Worm (Caenorhabditis elegans): ENCODE results near the gene Y66D12A.30.

Gene Y66D12A.30

ce11 chrIII:11614874-11615273, 5.2 kb downstream of the Y66D12A.30 start (continued):
- no peak for TF ChIP-seq unc-30 (tag; optimal IDR thresholded peaks at IDR 0.05)

DNA sequence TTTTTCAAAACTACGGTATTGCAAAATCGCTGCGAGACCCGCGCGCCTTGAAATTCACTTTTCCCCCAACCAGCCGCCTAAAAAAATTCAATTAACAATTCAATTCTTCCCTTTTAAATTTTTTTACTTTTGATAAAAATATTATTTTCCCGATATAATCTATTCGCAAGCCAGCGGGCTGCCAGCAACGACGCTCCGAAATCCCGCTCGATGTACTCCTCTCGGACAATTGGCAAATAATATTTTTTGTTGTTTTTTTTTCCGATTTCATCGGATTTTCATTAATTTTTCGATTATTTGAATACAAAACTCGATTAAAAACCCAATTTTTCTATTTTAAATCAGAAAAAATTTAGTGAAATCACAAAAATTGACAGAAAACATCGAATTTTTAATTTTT, 6.1 kb downstream of the Y66D12A.30 start:
- TF ChIP-seq ceh-63 (GFP tag; optimal IDR thresholded peaks at IDR 0.05) (no peak), rnt-1 (tag; optimal IDR thresholded peaks at IDR 0.05) (no peak)

DNA sequence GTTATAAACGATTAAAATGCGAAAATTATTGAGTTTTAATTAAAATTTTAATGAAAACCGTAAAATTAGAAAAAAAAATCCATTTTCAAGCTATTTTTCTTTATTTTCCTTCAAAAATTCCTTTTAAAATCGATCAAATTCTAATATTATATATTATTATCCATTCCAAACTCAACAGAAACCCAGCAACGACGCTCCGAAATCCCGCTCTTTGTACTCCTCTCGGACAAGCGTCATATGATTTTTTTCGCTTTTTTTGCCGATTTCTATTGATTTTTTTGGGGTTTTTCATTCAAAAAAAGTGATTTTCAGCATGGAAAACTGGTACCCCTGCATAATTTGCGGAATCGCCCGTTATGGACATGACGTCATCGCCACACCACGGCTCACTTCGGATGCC, 6.8 kb downstream of the Y66D12A.30 start, which contains the start of gene ceh-91:
Gene ceh-91 (plus strand): TSS at position 301 of the 400 bp plus-strand sequence.
- no peak for TF ChIP-seq nhr-28 (tag; optimal IDR thresholded peaks at IDR 0.05)

DNA sequence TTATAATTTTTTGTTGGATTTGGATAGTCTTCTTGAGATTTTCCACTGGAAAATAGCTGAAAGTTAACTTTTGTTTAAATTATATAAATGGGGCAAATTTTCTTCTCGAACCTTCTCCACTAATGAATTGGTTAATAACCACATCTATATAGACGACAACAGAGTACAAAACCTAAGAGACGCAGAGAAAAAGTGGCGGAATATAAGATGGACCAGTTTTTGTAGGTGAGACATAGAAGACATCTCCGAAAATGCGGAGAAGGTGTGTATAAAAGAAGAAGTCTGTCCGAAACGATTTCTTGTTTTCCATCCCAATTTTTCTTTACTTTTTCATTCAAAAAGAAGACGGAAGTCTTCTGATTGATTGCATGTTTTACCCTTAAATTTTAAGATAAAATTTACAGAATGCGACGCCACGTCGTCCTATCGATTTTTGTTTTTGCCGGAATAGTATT, 15.2 kb downstream of the Y66D12A.30 start, which contains the start of gene gly-8:
Gene gly-8 (plus strand): TSS at position 405 of the 455 bp plus-strand sequence.
- no peak for TF ChIP-seq elt-2 (tag; optimal IDR thresholded peaks at IDR 0.05)
- TF ChIP-seq blmp-1 (tag; optimal IDR thresholded peaks at IDR 0.05) = peak; percentile 56
- TF ChIP-seq snu-23 (GFP tag; optimal IDR thresholded peaks at IDR 0.05) = no peak
- TF ChIP-seq lin-13 (GFP tag; optimal IDR thresholded peaks at IDR 0.05) = no peak
- TF ChIP-seq lin-35 (GFP tag; optimal IDR thresholded peaks at IDR 0.05) = peak in 1 of 2 experiments; percentile 8
- TF ChIP-seq C16A3.4 (tag; optimal IDR thresholded peaks at IDR 0.05) = no peak
- TF ChIP-seq nhr-76 (tag; optimal IDR thresholded peaks at IDR 0.05) = no peak
- TF ChIP-seq nhr-11 (tag; optimal IDR thresholded peaks at IDR 0.05) = no peak
- no peak for TF ChIP-seq egl-13 (tag; optimal IDR thresholded peaks at IDR 0.05)
- no peak for TF ChIP-seq fkh-10 (GFP tag; optimal IDR thresholded peaks at IDR 0.05)
- no peak for TF ChIP-seq egl-27 (tag; optimal IDR thresholded peaks at IDR 0.05)
- TF ChIP-seq ztf-4 (tag; optimal IDR thresholded peaks at IDR 0.05) = no peak
- TF ChIP-seq xbp-1 (tag; optimal IDR thresholded peaks at IDR 0.05) = no peak
- no peak for TF ChIP-seq C34B4.2 (tag; optimal IDR thresholded peaks at IDR 0.05)
- TF ChIP-seq Y116A8C.19 (tag; optimal IDR thresholded peaks at IDR 0.05; ENCODE audit: borderline replicate concordance) = no peak
- TF ChIP-seq elt-3 (tag; optimal IDR thresholded peaks at IDR 0.05) = peak in 1 of 6 experiments; percentile 33
- TF ChIP-seq nhr-71 (tag; optimal IDR thresholded peaks at IDR 0.05) = no peak
- TF ChIP-seq grh-1 (GFP tag; IDR thresholded peaks at IDR 0.05) = no peak
- no peak for TF ChIP-seq dpl-1 (GFP tag; optimal IDR thresholded peaks at IDR 0.05)

- TF ChIP-seq lin-39 (tag; optimal IDR thresholded peaks at IDR 0.05) (no peak), nhr-28 (tag; optimal IDR thresholded peaks at IDR 0.05) (no peak), nhr-20 (tag; optimal IDR thresholded peaks at IDR 0.05) (no peak), nhr-11 (tag; optimal IDR thresholded peaks at IDR 0.05) (no peak), nhr-77 (tag; optimal IDR thresholded peaks at IDR 0.05) (no peak), pax-3 (tag; optimal IDR thresholded peaks at IDR 0.05) (no peak)
These were observed 18.0 kb downstream of the Y66D12A.30 start for ce11 chrIII:11627631-11628030.

- TF ChIP-seq lin-39 (tag; optimal IDR thresholded peaks at IDR 0.05) (no peak), nhr-11 (tag; optimal IDR thresholded peaks at IDR 0.05) (no peak), lin-13 (GFP tag; optimal IDR thresholded peaks at IDR 0.05) (no peak), nhr-20 (tag; optimal IDR thresholded peaks at IDR 0.05) (no peak), lir-3 (tag; optimal IDR thresholded peaks at IDR 0.05; ENCODE audit: poor library complexity) (no peak), rnt-1 (tag; optimal IDR thresholded peaks at IDR 0.05) (no peak), nhr-76 (tag; optimal IDR thresholded peaks at IDR 0.05) (no peak), nhr-47 (tag; optimal IDR thresholded peaks at IDR 0.05) (no peak), ceh-90 (tag; optimal IDR thresholded peaks at IDR 0.05) (no peak), zag-1 (tag; optimal IDR thresholded peaks at IDR 0.05) (no peak), mep-1 (tag; optimal IDR thresholded peaks at IDR 0.05) (no peak), sox-4 (tag; optimal IDR thresholded peaks at IDR 0.05) (no peak), unc-86 (tag; optimal IDR thresholded peaks at IDR 0.05) (no peak), sptf-1 (tag; optimal IDR thresholded peaks at IDR 0.05) (no peak), C04F5.9 (tag; optimal IDR thresholded peaks at IDR 0.05) (no peak), ztf-11 (tag; optimal IDR thresholded peaks at IDR 0.05) (no peak), hlh-4 (tag; optimal IDR thresholded peaks at IDR 0.05) (no peak), skn-1 (tag; optimal IDR thresholded peaks at IDR 0.05) (no peak)
These were observed 19.7 kb downstream of the Y66D12A.30 start, which contains the start of gene Y66A7A.7 for ce11 chrIII:11629354-11629753. Y66A7A.7 (minus strand) TSS chrIII:11629454.

Data from whole organism, L1 larva.